Worm (Caenorhabditis elegans) whole organism, L2 larva: ENCODE data around the gene sto-1.

Experiments
- C34F6.9 ChIP-seq: fragments of 150-350 bp; optimal IDR thresholded peaks from 2 replicates; lab custom pipeline; 2014; ENCODE audit warnings: missing biosample characterization, missing genetic modification characterization
- F13H6.1 ChIP-seq: sonication (generic microtip); optimal IDR thresholded peaks from 2 replicates; lab custom pipeline; 2016; ENCODE audit warnings: missing genetic modification characterization, missing compliant biosample characterization
- R02D3.7 ChIP-seq: fragments of 150-350 bp; optimal IDR thresholded peaks from 2 replicates; lab custom pipeline; 2014; ENCODE audit warnings: missing biosample characterization, missing genetic modification characterization
- aly-2 ChIP-seq: fragments of 150-350 bp; optimal IDR thresholded peaks from 2 replicates; lab custom pipeline; 2014; ENCODE audit warnings: missing biosample characterization, missing genetic modification characterization
- ama-1 ChIP-seq: fragments of 150-350 bp; optimal IDR thresholded peaks from 2 replicates; lab custom pipeline; 2018; ENCODE audit warnings: inconsistent platforms
- blmp-1 ChIP-seq: sonication (generic microtip); optimal IDR thresholded peaks from 2 replicates; lab custom pipeline; 2017; ENCODE audit warnings: missing genetic modification characterization, mild to moderate bottlenecking, missing compliant biosample characterization, antibody characterized with exemption, moderate library complexity; ENCODE audit not compliant: insufficient read depth
- crh-2 ChIP-seq: sonication (generic microtip); optimal IDR thresholded peaks from 2 replicates; lab custom pipeline; 2017; ENCODE audit warnings: missing biosample characterization, missing genetic modification characterization
- dmd-4 ChIP-seq: sonication (generic microtip); optimal IDR thresholded peaks from 2 replicates; lab custom pipeline; 2017; ENCODE audit warnings: missing biosample characterization, missing genetic modification characterization
- elt-1 ChIP-seq: fragments of 150-350 bp; optimal IDR thresholded peaks from 2 replicates; lab custom pipeline; 2014; ENCODE audit warnings: missing biosample characterization, missing genetic modification characterization
- elt-3 ChIP-seq: sonication (generic microtip); optimal IDR thresholded peaks from 2 replicates; lab custom pipeline; 2017; ENCODE audit warnings: missing biosample characterization, missing genetic modification characterization
- fos-1 ChIP-seq: fragments of 150-350 bp; optimal IDR thresholded peaks from 2 replicates; lab custom pipeline; 2014; ENCODE audit warnings: missing biosample characterization, missing genetic modification characterization
- gmeb-1 ChIP-seq: fragments of 150-350 bp; optimal IDR thresholded peaks from 2 replicates; lab custom pipeline; 2014; ENCODE audit warnings: missing biosample characterization, missing genetic modification characterization
- lin-11 ChIP-seq: fragments of 150-350 bp; sonication (generic microtip); optimal IDR thresholded peaks from 2 replicates; lab custom pipeline; 2014; ENCODE audit warnings: missing biosample characterization, missing genetic modification characterization, inconsistent platforms, mixed read lengths
- lin-39 ChIP-seq: fragments of 150-350 bp; optimal IDR thresholded peaks from 2 replicates; lab custom pipeline; 2014; ENCODE audit warnings: missing biosample characterization, missing genetic modification reagents, missing genetic modification characterization
- lsy-2 ChIP-seq, 2 experiments: fragments of 150-350 bp in 1 of 2; sonication (generic microtip) in 1 of 2; optimal IDR thresholded peaks; 2 replicates each; lab custom pipeline; 2014 to 2017; ENCODE audit warnings: missing biosample characterization in 2 of 2, missing genetic modification characterization in 2 of 2
- mab-5 ChIP-seq: fragments of 150-350 bp; optimal IDR thresholded peaks from 2 replicates; lab custom pipeline; 2014; ENCODE audit warnings: missing biosample characterization, missing genetic modification characterization
- mdl-1 ChIP-seq, 2 experiments: fragments of 150-350 bp in 1 of 2; sonication (generic microtip) in 1 of 2; optimal IDR thresholded peaks; 2 replicates each; lab custom pipeline; 2017; ENCODE audit warnings: missing biosample characterization in 2 of 2, missing genetic modification characterization in 2 of 2
- nhr-129 ChIP-seq: fragments of 150-350 bp; optimal IDR thresholded peaks from 2 replicates; lab custom pipeline; 2014; ENCODE audit warnings: missing biosample characterization, missing genetic modification characterization
- nhr-21 ChIP-seq: fragments of 150-350 bp; optimal IDR thresholded peaks from 2 replicates; lab custom pipeline; 2014; ENCODE audit warnings: missing biosample characterization, missing genetic modification characterization
- nhr-23 ChIP-seq: fragments of 150-350 bp; optimal IDR thresholded peaks from 2 replicates; lab custom pipeline; 2014; ENCODE audit warnings: missing biosample characterization, missing genetic modification reagents, missing genetic modification characterization
- nhr-237 ChIP-seq: fragments of 150-350 bp; optimal IDR thresholded peaks from 2 replicates; lab custom pipeline; 2014; ENCODE audit warnings: missing biosample characterization, missing genetic modification characterization
- nhr-25 ChIP-seq: fragments of 150-350 bp; sonication (generic microtip); optimal IDR thresholded peaks from 3 replicates; lab custom pipeline; 2014; ENCODE audit warnings: missing biosample characterization, missing genetic modification characterization
- nhr-6 ChIP-seq: fragments of 150-350 bp; optimal IDR thresholded peaks from 2 replicates; lab custom pipeline; 2014; ENCODE audit warnings: missing biosample characterization, missing genetic modification characterization
- nhr-77 ChIP-seq: fragments of 150-350 bp; optimal IDR thresholded peaks from 2 replicates; lab custom pipeline; 2014; ENCODE audit warnings: missing biosample characterization, missing genetic modification characterization
- peb-1 ChIP-seq: fragments of 150-350 bp; optimal IDR thresholded peaks from 2 replicates; lab custom pipeline; 2014; ENCODE audit warnings: missing biosample characterization, missing genetic modification characterization
- skn-1 ChIP-seq: sonication (generic microtip); optimal IDR thresholded peaks from 2 replicates; lab custom pipeline; 2017; ENCODE audit warnings: missing biosample characterization, missing genetic modification characterization
- sma-3 ChIP-seq: sonication (generic microtip); optimal IDR thresholded peaks from 2 replicates; lab custom pipeline; 2016; ENCODE audit warnings: missing genetic modification reagents, missing genetic modification characterization, missing compliant biosample characterization
- sma-9 ChIP-seq, 2 experiments: fragments of 150-350 bp in 1 of 2; sonication (generic microtip) in 1 of 2; optimal IDR thresholded peaks; 2 replicates each; lab custom pipeline; 2014 to 2016; ENCODE audit warnings: missing genetic modification characterization in 2 of 2, mild to moderate bottlenecking in 1 of 2, missing biosample characterization in 1 of 2, missing compliant biosample characterization in 1 of 2, missing genetic modification reagents in 1 of 2, moderate library complexity in 1 of 2
- snpc-4 ChIP-seq: fragments of 150-350 bp; optimal IDR thresholded peaks from 2 replicates; lab custom pipeline; 2014; ENCODE audit warnings: missing biosample characterization, missing genetic modification characterization
- unc-39 ChIP-seq: fragments of 150-350 bp; optimal IDR thresholded peaks from 2 replicates; lab custom pipeline; 2014; ENCODE audit warnings: missing biosample characterization, missing genetic modification characterization
- unc-55 ChIP-seq: fragments of 150-350 bp; sonication (generic microtip); optimal IDR thresholded peaks from 3 replicates; lab custom pipeline; 2014; ENCODE audit warnings: missing biosample characterization, missing genetic modification reagents, missing genetic modification characterization
- zag-1 ChIP-seq: fragments of 150-350 bp; optimal IDR thresholded peaks from 2 replicates; lab custom pipeline; 2014; ENCODE audit warnings: missing biosample characterization, missing genetic modification characterization
- ztf-1 ChIP-seq: fragments of 200-800 bp; sonication (Bioruptor generic); conservative IDR thresholded peaks from 2 replicates; pipeline ENCODE4 v1.3.6; 2022; ENCODE audit warnings: missing genetic modification characterization, missing compliant biosample characterization
- ztf-4 ChIP-seq: fragments of 150-350 bp; optimal IDR thresholded peaks from 2 replicates; lab custom pipeline; 2014; ENCODE audit warnings: missing biosample characterization, missing genetic modification characterization

sto-1 gene

DNA sequence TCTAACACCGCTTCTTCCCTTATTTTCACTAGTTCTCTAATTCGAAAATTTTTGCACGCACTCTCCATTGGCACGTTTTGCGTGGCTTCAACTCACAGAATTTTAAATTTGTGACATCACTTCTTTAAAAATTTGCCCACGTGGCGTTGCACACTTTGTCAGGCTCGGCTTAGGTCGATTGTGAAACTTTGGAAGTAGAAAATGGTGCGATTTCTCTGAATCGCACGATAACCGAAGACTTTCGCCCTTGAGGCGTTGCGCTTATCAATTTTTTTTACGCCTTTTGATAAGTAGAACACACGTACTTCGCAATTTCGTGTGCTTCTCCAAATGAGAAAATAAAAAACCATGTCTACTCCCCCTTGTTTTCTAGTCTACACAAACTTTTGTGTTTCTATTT is 15.7 kb downstream of the sto-1 start:
- TF ChIP-seq sma-9 (GFP tag; optimal IDR thresholded peaks at IDR 0.05; lab: Kevin White, UChicago) (peak; percentile 61), sma-9 (tag; optimal IDR thresholded peaks at IDR 0.05; lab: Kevin White, UChicago) (no peak), crh-2 (peak; percentile 57), C34F6.9 (no peak), nhr-25 (tag; lab: Kevin White, UChicago) (no peak), unc-55 (GFP tag; lab: Kevin White, UChicago) (no peak), elt-3 (tag; lab: Kevin White, UChicago) (no peak), nhr-129 (tag; lab: Kevin White, UChicago) (no peak), skn-1 (tag; lab: Kevin White, UChicago) (no peak), fos-1 (tag; lab: Kevin White, UChicago) (peak; percentile 35), ztf-1 (GFP tag; lab: Robert Waterston, UW) (no peak), mab-5 (tag; lab: Kevin White, UChicago) (no peak), zag-1 (peak; percentile 18), gmeb-1 (tag; lab: Kevin White, UChicago) (peak; percentile 30), F13H6.1 (tag; lab: Kevin White, UChicago) (peak; percentile 4), R02D3.7 (tag; lab: Kevin White, UChicago) (no peak), aly-2 (tag; lab: Kevin White, UChicago) (no peak), ama-1 (lab: Kevin White, UChicago) (no peak), peb-1 (no peak), nhr-237 (no peak), unc-39 (tag; lab: Kevin White, UChicago) (no peak), nhr-6 (tag; lab: Kevin White, UChicago) (no peak), lin-11 (tag; lab: Kevin White, UChicago) (no peak), nhr-23 (no peak), mdl-1 (tag; optimal IDR thresholded peaks at IDR 0.05; lab: Kevin White, UChicago) (peak; percentile 41 to 63), blmp-1 (no peak), nhr-77 (tag; lab: Kevin White, UChicago) (no peak)

DNA sequence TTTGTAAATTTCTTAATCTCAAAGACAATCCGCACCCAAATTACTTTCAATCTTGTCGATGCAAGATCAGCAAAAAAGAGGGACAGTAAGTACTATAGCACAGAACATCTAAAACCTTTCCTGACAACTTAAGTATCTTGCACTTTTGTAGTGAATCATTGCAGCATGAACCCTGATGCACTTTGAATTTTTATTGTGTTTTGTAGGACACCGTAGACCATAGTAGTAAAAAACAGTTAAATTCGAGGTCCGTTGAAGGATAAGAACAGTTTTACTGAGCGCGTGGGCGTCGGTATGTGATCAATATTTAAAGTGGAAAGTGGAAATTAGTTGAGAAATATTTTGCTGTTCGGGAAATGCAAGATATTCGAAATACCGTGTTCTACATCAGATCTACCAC is 19.6 kb downstream of the sto-1 start:
- no peak for TF ChIP-seq aly-2 (tag; lab: Kevin White, UChicago)

DNA sequence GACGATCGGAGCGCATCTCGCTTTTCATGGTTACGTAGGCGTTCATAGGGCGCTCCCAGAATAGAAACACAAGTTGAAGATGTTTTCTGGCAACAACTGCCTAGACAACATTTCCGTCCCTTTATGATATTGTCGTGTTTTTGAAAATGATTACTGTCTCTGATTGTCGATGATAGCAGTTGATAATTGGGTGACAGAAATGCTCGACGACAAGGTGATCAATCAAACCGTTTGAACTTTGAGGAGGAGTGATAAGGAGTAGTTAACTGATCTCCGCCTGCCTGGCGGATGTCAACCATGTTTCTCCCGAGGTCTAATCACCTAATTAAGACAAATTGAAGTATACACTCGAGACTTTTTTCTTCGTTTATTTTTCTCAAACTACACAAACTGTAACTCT is 21.3 kb downstream of the sto-1 start:
- TF ChIP-seq nhr-21 (tag; lab: Kevin White, UChicago) (no peak), sma-9 (GFP tag; optimal IDR thresholded peaks at IDR 0.05; lab: Kevin White, UChicago) (peak; percentile 19), sma-9 (tag; optimal IDR thresholded peaks at IDR 0.05; lab: Kevin White, UChicago) (no peak), nhr-129 (tag; lab: Kevin White, UChicago) (peak; percentile 9), lin-39 (no peak), aly-2 (tag; lab: Kevin White, UChicago) (no peak), sma-3 (GFP tag; lab: Kevin White, UChicago) (peak; percentile 10), elt-1 (no peak)

DNA sequence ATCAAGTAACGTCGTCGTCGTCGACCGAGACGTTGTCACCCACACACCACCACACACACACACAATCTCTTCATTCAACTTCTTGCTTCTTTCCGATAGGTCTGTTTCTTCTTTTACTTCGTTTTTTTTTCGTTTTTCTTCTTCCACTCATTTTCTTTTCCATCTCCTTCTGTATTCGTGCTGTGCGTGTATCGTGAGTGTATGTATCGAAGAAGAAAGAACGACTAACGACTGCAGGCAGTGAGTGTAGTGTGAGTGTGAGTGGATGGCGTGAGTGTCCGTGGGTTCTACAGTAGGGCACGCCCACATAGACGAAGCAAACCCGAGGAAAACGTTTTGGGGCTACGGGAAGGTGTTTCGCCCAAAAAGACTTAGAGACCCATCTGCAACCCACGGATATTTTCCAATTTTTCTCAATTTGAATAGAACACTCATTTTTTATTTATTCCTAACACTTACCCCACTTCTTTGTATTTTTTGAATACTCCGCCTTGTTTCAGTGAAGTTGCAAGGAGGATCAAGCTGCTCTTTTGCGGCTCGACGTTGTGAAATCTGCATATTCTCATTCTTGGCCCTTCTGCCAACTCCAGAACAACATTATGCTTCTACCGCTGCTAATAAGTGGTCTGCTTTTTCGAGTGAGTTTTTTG is 23.1 kb downstream of the sto-1 start, which contains the start of gene adt-2:
TSS of gene adt-2 (plus strand) at position 600 of the 650 bp plus-strand sequence.
- TF ChIP-seq ztf-4 (tag; lab: Kevin White, UChicago), result no peak
- no peak for TF ChIP-seq elt-1
- no peak for TF ChIP-seq gmeb-1 (tag; lab: Kevin White, UChicago)
- TF ChIP-seq lsy-2 (tag; optimal IDR thresholded peaks at IDR 0.05; lab: Kevin White, UChicago), result peak in 1 of 2 experiments; percentile 22
- TF ChIP-seq fos-1 (tag; lab: Kevin White, UChicago), result peak; percentile 24
- TF ChIP-seq nhr-21 (tag; lab: Kevin White, UChicago), result peak; percentile 57
- no peak for TF ChIP-seq snpc-4 (tag; lab: Kevin White, UChicago)
- TF ChIP-seq nhr-23, result no peak
- no peak for TF ChIP-seq dmd-4 (tag; lab: Kevin White, UChicago)
- no peak for TF ChIP-seq nhr-6 (tag; lab: Kevin White, UChicago)
- TF ChIP-seq nhr-25 (tag; lab: Kevin White, UChicago), result peak; percentile 79
- no peak for TF ChIP-seq lin-39
- TF ChIP-seq sma-3 (GFP tag; lab: Kevin White, UChicago), result peak; percentile 16
- TF ChIP-seq crh-2, result peak; percentile 27
- TF ChIP-seq blmp-1, result peak; percentile 43
- TF ChIP-seq mab-5 (tag; lab: Kevin White, UChicago), result no peak
- peak; percentile 15 for TF ChIP-seq nhr-129 (tag; lab: Kevin White, UChicago)
- TF ChIP-seq C34F6.9, result no peak
